Worm (Caenorhabditis elegans) whole organism, midembryonic: ENCODE results near the gene F38E11.9.

ENCODE experiments used
- T22C8.4 ChIP-seq: fragments of 200-800 bp; sonication (Bioruptor generic); IDR thresholded peaks from 2 replicates; pipeline ENCODE4 v1.3.6; 2022; ENCODE audit warnings: missing genetic modification characterization, missing compliant biosample characterization
- cog-1 ChIP-seq: sonication (generic microtip); optimal IDR thresholded peaks from 2 replicates; lab custom pipeline; 2016; ENCODE audit warnings: missing genetic modification characterization, missing compliant biosample characterization
- flt-1 ChIP-seq: fragments of 200-800 bp; sonication (Bioruptor generic); IDR thresholded peaks from 2 replicates; pipeline ENCODE4 v1.3.6; 2022; ENCODE audit warnings: missing genetic modification characterization, missing compliant biosample characterization
- klf-2 ChIP-seq: fragments of 200-800 bp; sonication (Bioruptor generic); conservative IDR thresholded peaks from 2 replicates; pipeline ENCODE4 v1.3.6; 2022; ENCODE audit warnings: missing genetic modification reagents, missing genetic modification characterization, missing compliant biosample characterization
- med-1 ChIP-seq: sonication (generic microtip); optimal IDR thresholded peaks from 2 replicates; lab custom pipeline; 2017; ENCODE audit warnings: missing genetic modification characterization, mild to moderate bottlenecking, missing compliant biosample characterization, antibody characterized with exemption, missing genetic modification reagents; ENCODE audit not compliant: insufficient read depth
- ref-1 ChIP-seq: fragments of 200-800 bp; sonication (Bioruptor generic); conservative IDR thresholded peaks from 2 replicates; pipeline ENCODE4 v1.3.6; 2022; ENCODE audit warnings: missing genetic modification reagents, missing genetic modification characterization, missing compliant biosample characterization
- tab-1 ChIP-seq: fragments of 200-800 bp; sonication (Bioruptor generic); IDR thresholded peaks from 2 replicates; pipeline ENCODE4 v1.3.6; 2022; ENCODE audit warnings: missing genetic modification characterization, missing compliant biosample characterization
- ztf-23 ChIP-seq: fragments of 200-800 bp; sonication (Bioruptor generic); IDR thresholded peaks from 2 replicates; pipeline ENCODE4 v1.3.6; 2022; ENCODE audit warnings: missing genetic modification reagents, missing genetic modification characterization, missing compliant biosample characterization
- ztf-29 ChIP-seq: fragments of 200-800 bp; sonication (Bioruptor generic); IDR thresholded peaks from 2 replicates; pipeline ENCODE4 v1.3.6; 2022; ENCODE audit warnings: missing genetic modification reagents, missing genetic modification characterization, missing compliant biosample characterization

DNA sequence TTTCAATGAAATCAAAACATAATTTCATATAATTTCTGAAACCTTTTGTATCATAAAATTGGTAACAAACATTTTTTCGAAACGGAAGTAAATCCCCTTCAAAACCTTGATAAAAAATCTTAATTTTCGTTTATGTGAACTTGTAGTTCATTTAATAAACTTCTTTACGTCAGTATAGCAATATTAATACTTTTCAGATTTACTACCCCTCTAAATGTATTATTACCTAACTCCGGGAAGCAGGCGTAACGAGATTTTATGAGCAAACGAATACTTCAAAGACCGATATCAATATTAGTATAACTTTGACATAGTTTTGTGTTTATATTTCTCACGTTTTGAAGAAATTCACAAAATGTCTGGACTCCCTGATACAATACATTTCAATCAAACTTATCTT is 44.5 kb upstream of the F38E11.9 start, which contains the start of gene sru-1:
- no peak for TF ChIP-seq flt-1 (GFP tag; lab: Robert Waterston, UW)
- no peak for TF ChIP-seq klf-2
- no peak for TF ChIP-seq cog-1 (tag; lab: Kevin White, UChicago)
- no peak for TF ChIP-seq ztf-29 (GFP tag; lab: Robert Waterston, UW)
- no peak for TF ChIP-seq T22C8.4
- TF ChIP-seq med-1 (GFP tag; lab: Kevin White, UChicago): no peak
- TF ChIP-seq ztf-23 (GFP tag; lab: Robert Waterston, UW): no peak
- TF ChIP-seq ref-1: no peak
- no peak for TF ChIP-seq tab-1 (GFP tag; lab: Robert Waterston, UW)
